Fruit fly (Drosophila melanogaster) whole organism, embryonic: ENCODE results near the gene Tusp.

Experiments used
- Asciz ChIP-seq: fragments of 200-800 bp; sonication (Bioruptor generic); optimal IDR thresholded peaks from 2 replicates; lab custom pipeline; 2017; ENCODE audit warnings: missing biosample characterization, mild to moderate bottlenecking, missing genetic modification characterization, missing genetic modification reagents
- Atf6 ChIP-seq: fragments of 200-800 bp; sonication (Bioruptor generic); IDR thresholded peaks from 2 replicates; pipeline ENCODE4 v1.3.6; 2022; ENCODE audit warnings: missing biosample characterization, missing genetic modification characterization
- BtbVII ChIP-seq: fragments of 200-800 bp; sonication (Bioruptor generic); optimal IDR thresholded peaks from 3 replicates; lab custom pipeline; 2017; ENCODE audit warnings: missing biosample characterization, mild to moderate bottlenecking, missing genetic modification characterization
- CG10959 ChIP-seq: fragments of 200-800 bp; sonication (Bioruptor generic); IDR thresholded peaks from 2 replicates; pipeline ENCODE4 v1.3.6; 2022; ENCODE audit warnings: missing biosample characterization, missing genetic modification characterization
- CG11696 ChIP-seq: fragments of 200-800 bp; sonication (Bioruptor generic); IDR thresholded peaks from 2 replicates; pipeline ENCODE4 v1.3.6; 2022; ENCODE audit warnings: missing biosample characterization, missing genetic modification characterization
- CG14014 ChIP-seq: fragments of 200-800 bp; sonication (Bioruptor generic); IDR thresholded peaks from 2 replicates; pipeline ENCODE4 v1.3.6; 2022; ENCODE audit warnings: missing biosample characterization, missing genetic modification characterization
- CG1647 ChIP-seq: fragments of 200-800 bp; sonication (Bioruptor generic); optimal IDR thresholded peaks from 3 replicates; lab custom pipeline; 2016; ENCODE audit warnings: missing biosample characterization, missing genetic modification characterization
- CG16813 ChIP-seq: fragments of 200-800 bp; sonication (Bioruptor generic); IDR thresholded peaks from 3 replicates; pipeline ENCODE4 v1.3.6; 2022; ENCODE audit warnings: missing biosample characterization, missing genetic modification characterization; ENCODE audit not compliant: partially characterized antibody
- CG17568 ChIP-seq: fragments of 200-800 bp; sonication (Bioruptor generic); optimal IDR thresholded peaks from 2 replicates; lab custom pipeline; 2018; ENCODE audit warnings: missing biosample characterization, mild to moderate bottlenecking, missing genetic modification characterization, moderate library complexity
- CG17802 ChIP-seq: fragments of 200-800 bp; sonication (Bioruptor generic); optimal IDR thresholded peaks from 2 replicates; lab custom pipeline; 2018; ENCODE audit warnings: missing biosample characterization, mild to moderate bottlenecking, missing genetic modification characterization, moderate library complexity
- CG18599 ChIP-seq: fragments of 200-800 bp; sonication (Bioruptor generic); optimal IDR thresholded peaks from 3 replicates; lab custom pipeline; 2017; ENCODE audit warnings: missing biosample characterization, missing genetic modification characterization, mild to moderate bottlenecking, moderate library complexity, missing genetic modification reagents
- CG2712 ChIP-seq: fragments of 200-800 bp; optimal IDR thresholded peaks from 3 replicates; lab custom pipeline; 2019; ENCODE audit warnings: missing biosample characterization, mild to moderate bottlenecking, missing genetic modification characterization, moderate library complexity
- CG31441 ChIP-seq: fragments of 200-800 bp; sonication (Bioruptor generic); IDR thresholded peaks from 2 replicates; pipeline ENCODE4 v1.3.6; 2022; ENCODE audit warnings: missing biosample characterization, missing genetic modification characterization
- CG3281 ChIP-seq: fragments of 200-800 bp; sonication (Bioruptor generic); optimal IDR thresholded peaks from 3 replicates; lab custom pipeline; 2017; ENCODE audit warnings: missing biosample characterization, mild to moderate bottlenecking, missing genetic modification characterization
- CG34224 ChIP-seq: fragments of 200-800 bp; sonication (Bioruptor generic); IDR thresholded peaks from 3 replicates; pipeline ENCODE4 v1.3.6; 2022; ENCODE audit warnings: missing biosample characterization, missing genetic modification characterization; ENCODE audit not compliant: partially characterized antibody
- CG4617 ChIP-seq: fragments of 200-800 bp; sonication (Bioruptor generic); optimal IDR thresholded peaks from 3 replicates; lab custom pipeline; 2016; ENCODE audit warnings: missing biosample characterization, missing genetic modification characterization, borderline replicate concordance
- CG6654 ChIP-seq: fragments of 200-800 bp; sonication (Bioruptor generic); optimal IDR thresholded peaks from 2 replicates; lab custom pipeline; 2017; ENCODE audit warnings: missing biosample characterization, mild to moderate bottlenecking, missing genetic modification characterization
- CG7357 ChIP-seq: fragments of 200-800 bp; sonication (Bioruptor generic); IDR thresholded peaks from 3 replicates; pipeline ENCODE4 v1.3.6; 2022; ENCODE audit warnings: missing biosample characterization, missing genetic modification characterization
- CG7839 ChIP-seq: fragments of 200-800 bp; sonication (Bioruptor generic); optimal IDR thresholded peaks from 3 replicates; lab custom pipeline; 2018; ENCODE audit warnings: missing biosample characterization, mild to moderate bottlenecking, missing genetic modification characterization, moderate library complexity
- CG7928 ChIP-seq: fragments of 200-800 bp; sonication (Bioruptor generic); optimal IDR thresholded peaks from 2 replicates; lab custom pipeline; 2017; ENCODE audit warnings: missing biosample characterization, mild to moderate bottlenecking, missing genetic modification characterization
- CG8290 ChIP-seq, 3 experiments: fragments of 200-800 bp; sonication (Bioruptor generic); optimal IDR thresholded peaks; 2 replicates each; lab custom pipeline; 2016 to 2019; ENCODE audit warnings: missing biosample characterization in 3 of 3, missing genetic modification characterization in 3 of 3, mild to moderate bottlenecking in 2 of 3, moderate library complexity in 1 of 3
- CG8924 ChIP-seq: fragments of 200-800 bp; optimal IDR thresholded peaks from 3 replicates; lab custom pipeline; 2019; ENCODE audit warnings: missing biosample characterization, mild to moderate bottlenecking, missing genetic modification characterization, moderate library complexity
- CoRest ChIP-seq: fragments of 200-800 bp; sonication (Bioruptor generic); optimal IDR thresholded peaks from 3 replicates; lab custom pipeline; 2018; ENCODE audit warnings: missing biosample characterization, mild to moderate bottlenecking, missing genetic modification characterization, moderate library complexity
- Doc2 ChIP-seq: fragments of 200-800 bp; sonication (Bioruptor generic); IDR thresholded peaks from 2 replicates; pipeline ENCODE4 v1.3.6; 2022; ENCODE audit warnings: missing biosample characterization, missing genetic modification characterization
- Doc3 ChIP-seq: fragments of 200-800 bp; sonication (Bioruptor generic); IDR thresholded peaks from 3 replicates; pipeline ENCODE4 v1.3.6; 2022; ENCODE audit warnings: missing biosample characterization, missing genetic modification characterization; ENCODE audit not compliant: partially characterized antibody
- ERR ChIP-seq: fragments of 200-800 bp; sonication (Bioruptor generic); optimal IDR thresholded peaks from 2 replicates; lab custom pipeline; 2016; ENCODE audit warnings: missing biosample characterization, missing genetic modification characterization
- Ets97D ChIP-seq: fragments of 200-800 bp; sonication (Bioruptor generic); optimal IDR thresholded peaks from 3 replicates; lab custom pipeline; 2016; ENCODE audit warnings: missing biosample characterization, missing genetic modification characterization
- Neu2 ChIP-seq: fragments of 200-800 bp; sonication (Bioruptor generic); optimal IDR thresholded peaks from 3 replicates; lab custom pipeline; 2016; ENCODE audit warnings: missing biosample characterization, missing genetic modification characterization, borderline replicate concordance
- Spps ChIP-seq: fragments of 200-800 bp; sonication (Bioruptor generic); optimal IDR thresholded peaks from 2 replicates; lab custom pipeline; 2018; ENCODE audit warnings: missing biosample characterization, mild to moderate bottlenecking, missing genetic modification characterization
- Sry-δ ChIP-seq: fragments of 200-800 bp; sonication (Bioruptor generic); optimal IDR thresholded peaks from 2 replicates; lab custom pipeline; 2016; ENCODE audit warnings: missing biosample characterization, missing genetic modification characterization
- abd-A ChIP-seq: fragments of 200-800 bp; sonication (Bioruptor generic); optimal IDR thresholded peaks from 3 replicates; lab custom pipeline; 2019; ENCODE audit warnings: missing biosample characterization, mild to moderate bottlenecking, missing genetic modification characterization, moderate library complexity
- corto ChIP-seq: fragments of 200-800 bp; sonication (Bioruptor generic); optimal IDR thresholded peaks from 2 replicates; lab custom pipeline; 2016; ENCODE audit warnings: missing biosample characterization, mild to moderate bottlenecking, missing genetic modification characterization, moderate library complexity
- dmrt11E ChIP-seq: fragments of 200-800 bp; sonication (Bioruptor generic); optimal IDR thresholded peaks from 3 replicates; lab custom pipeline; 2018; ENCODE audit warnings: missing biosample characterization, mild to moderate bottlenecking, missing genetic modification characterization, moderate library complexity
- dpn ChIP-seq, 2 experiments: fragments of 200-800 bp; sonication (Bioruptor generic); optimal IDR thresholded peaks; 3 replicates each; lab custom pipeline; 2016; ENCODE audit warnings: missing biosample characterization in 2 of 2, missing genetic modification characterization in 2 of 2
- dysf ChIP-seq: fragments of 200-800 bp; sonication (Bioruptor generic); IDR thresholded peaks from 3 replicates; pipeline ENCODE4 v1.3.6; 2022; ENCODE audit warnings: missing biosample characterization, missing genetic modification characterization
- gcm2 ChIP-seq: fragments of 200-800 bp; sonication (Bioruptor generic); optimal IDR thresholded peaks from 2 replicates; lab custom pipeline; 2016; ENCODE audit warnings: missing biosample characterization, missing genetic modification characterization
- gem ChIP-seq: fragments of 200-800 bp; sonication (Bioruptor generic); optimal IDR thresholded peaks from 2 replicates; lab custom pipeline; 2019; ENCODE audit warnings: missing biosample characterization, mild to moderate bottlenecking, missing genetic modification characterization, moderate library complexity
- gfzf ChIP-seq: fragments of 200-800 bp; sonication (Bioruptor generic); optimal IDR thresholded peaks from 2 replicates; lab custom pipeline; 2016; ENCODE audit warnings: missing biosample characterization, mild to moderate bottlenecking, missing genetic modification characterization, moderate library complexity
- grau ChIP-seq: fragments of 200-800 bp; optimal IDR thresholded peaks from 3 replicates; lab custom pipeline; 2019; ENCODE audit warnings: missing biosample characterization, mild to moderate bottlenecking, missing genetic modification characterization, moderate library complexity
- gsb-n ChIP-seq: fragments of 200-800 bp; sonication (Bioruptor generic); optimal IDR thresholded peaks from 3 replicates; lab custom pipeline; 2018; ENCODE audit warnings: missing biosample characterization, mild to moderate bottlenecking, missing genetic modification characterization
- maf-S ChIP-seq: fragments of 200-800 bp; sonication (Bioruptor generic); optimal IDR thresholded peaks from 2 replicates; lab custom pipeline; 2016; ENCODE audit warnings: missing biosample characterization, missing genetic modification characterization
- nmo ChIP-seq: fragments of 200-800 bp; sonication (Bioruptor generic); optimal IDR thresholded peaks from 2 replicates; lab custom pipeline; 2018; ENCODE audit warnings: missing biosample characterization, mild to moderate bottlenecking, missing genetic modification characterization, moderate library complexity
- org-1 ChIP-seq: fragments of 200-800 bp; sonication (Bioruptor generic); optimal IDR thresholded peaks from 2 replicates; lab custom pipeline; 2017; ENCODE audit warnings: missing biosample characterization, missing genetic modification characterization
- pan ChIP-seq, 4 experiments: fragments of >200 bp in 3 of 4; fragments of 200-800 bp in 1 of 4; sonication (Bioruptor generic) in 1 of 4; optimal IDR thresholded peaks in 3 of 4; IDR thresholded peaks in 1 of 4; 2 replicates each; pipeline versions ENCODE4 v1.3.6 to Lab custom; 2017 to 2022; ENCODE audit warnings: missing biosample characterization in 2 of 4, missing genetic modification characterization in 2 of 4, mixed read lengths in 1 of 4
- sima ChIP-seq: fragments of 200-800 bp; sonication (Bioruptor generic); optimal IDR thresholded peaks from 2 replicates; lab custom pipeline; 2016; ENCODE audit warnings: missing biosample characterization, missing genetic modification characterization
- so ChIP-seq: fragments of 200-800 bp; sonication (Bioruptor generic); IDR thresholded peaks from 3 replicates; pipeline ENCODE4 v1.3.6; 2022; ENCODE audit warnings: missing biosample characterization, missing genetic modification characterization
- tin ChIP-seq: fragments of 200-800 bp; sonication (Bioruptor generic); optimal IDR thresholded peaks from 3 replicates; lab custom pipeline; 2016; ENCODE audit warnings: missing biosample characterization, missing genetic modification characterization

The Tusp gene

dm6 chr3R:27604636-27605443 is 2.8 kb upstream of the Tusp start (continued):
- TF ChIP-seq so (GFP tag; lab: Robert Waterston, UW) (peak; percentile 45; the same call in 1 of the 3 replicates), CG3281 (peak; percentile 1), gsb-n (tag; lab: Kevin White, UChicago) (no peak), Asciz (GFP tag; lab: Kevin White, UChicago) (no peak), CG17568 (GFP tag; lab: Kevin White, UChicago) (no peak), CG2712 (tag; lab: Kevin White, UChicago) (peak; percentile 46), ERR (no peak), dmrt11E (tag; lab: Kevin White, UChicago) (peak; percentile 2), Ets97D (GFP tag; lab: Kevin White, UChicago) (no peak), org-1 (GFP tag; lab: Kevin White, UChicago) (peak; percentile 4), CG8924 (tag; lab: Kevin White, UChicago) (peak; percentile 18), tin (GFP tag; lab: Kevin White, UChicago) (no peak), gfzf (GFP tag; lab: Kevin White, UChicago) (no peak), dysf (peak; percentile 49; the same call in 1 of the 3 replicates), CoRest (tag; lab: Kevin White, UChicago) (peak; percentile 43), CG8290 (GFP tag; optimal IDR thresholded peaks at IDR 0.05; lab: Kevin White, UChicago) (no peak), CG8290 (tag; optimal IDR thresholded peaks at IDR 0.05; lab: Kevin White, UChicago) (no peak), maf-S (no peak), Sry-δ (GFP tag; lab: Kevin White, UChicago) (no peak), CG7839 (tag; lab: Kevin White, UChicago) (peak; percentile 56), BtbVII (no peak), CG6654 (peak; percentile 12), CG7928 (no peak), CG16813 (GFP tag; lab: Robert Waterston, UW) (no peak), pan (optimal IDR thresholded peaks at IDR 0.05; lab: Kevin White, UChicago) (no peak), pan (GFP tag; optimal IDR thresholded peaks at IDR 0.05 in 1 of 2, IDR thresholded peaks at IDR 0.05 in 1 of 2) (peak in 1 of 2 experiments; percentile 25), abd-A (tag; lab: Kevin White, UChicago) (no peak), Doc2 (no peak), Doc3 (GFP tag; lab: Robert Waterston, UW) (no peak), gcm2 (no peak), CG7357 (GFP tag; lab: Robert Waterston, UW) (no peak), CG10959 (no peak), CG31441 (peak; percentile 69), CG1647 (GFP tag; lab: Kevin White, UChicago) (no peak), CG4617 (GFP tag; lab: Kevin White, UChicago) (no peak), grau (tag; lab: Kevin White, UChicago) (peak; percentile 41), CG11696 (GFP tag; lab: Robert Waterston, UW) (peak; percentile 84), CG18599 (peak; percentile 14), sima (GFP tag; lab: Kevin White, UChicago) (no peak), CG14014 (GFP tag; lab: Robert Waterston, UW) (no peak), gem (tag; lab: Kevin White, UChicago) (peak; percentile 58), Atf6 (GFP tag; lab: Robert Waterston, UW) (no peak), CG17802 (tag; lab: Kevin White, UChicago) (no peak), nmo (GFP tag; lab: Kevin White, UChicago) (peak; percentile 60), Spps (tag; lab: Kevin White, UChicago) (no peak), CG34224 (GFP tag; lab: Robert Waterston, UW) (no peak), Neu2 (GFP tag; lab: Kevin White, UChicago) (no peak), corto (GFP tag; lab: Kevin White, UChicago) (no peak), dpn (GFP tag; optimal IDR thresholded peaks at IDR 0.05; lab: Kevin White, UChicago) (peak in 1 of 2 experiments; percentile 25)
